Worm (Caenorhabditis elegans) whole organism, late embryonic: ENCODE measurements around the gene npr-32.

Experiments used
- C38D4.7 ChIP-seq: fragments of 200-800 bp; sonication (Bioruptor generic); optimal IDR thresholded peaks from 2 replicates; lab custom pipeline; 2018; ENCODE audit warnings: mild to moderate bottlenecking, missing genetic modification characterization, moderate library complexity, missing compliant biosample characterization
- K02D7.2 ChIP-seq: sonication (generic microtip); optimal IDR thresholded peaks from 2 replicates; lab custom pipeline; 2017; ENCODE audit warnings: mild to moderate bottlenecking, missing genetic modification characterization, missing compliant biosample characterization
- K09A11.1 ChIP-seq: sonication (generic microtip); optimal IDR thresholded peaks from 2 replicates; lab custom pipeline; 2017; ENCODE audit warnings: antibody characterized with exemption, mild to moderate bottlenecking, missing genetic modification characterization, missing compliant biosample characterization; ENCODE audit not compliant: insufficient read depth
- ahr-1 ChIP-seq: sonication (generic microtip); optimal IDR thresholded peaks from 2 replicates; lab custom pipeline; 2016; ENCODE audit warnings: missing genetic modification characterization, missing compliant biosample characterization
- ama-1 ChIP-seq: fragments of 150-350 bp; optimal IDR thresholded peaks from 2 replicates; lab custom pipeline; 2014
- ceh-18 ChIP-seq: sonication (generic microtip); optimal IDR thresholded peaks from 2 replicates; lab custom pipeline; 2016; ENCODE audit warnings: missing genetic modification characterization, missing compliant biosample characterization
- ceh-19 ChIP-seq: fragments of 200-800 bp; sonication (Bioruptor generic); optimal IDR thresholded peaks from 2 replicates; lab custom pipeline; 2018; ENCODE audit warnings: mild to moderate bottlenecking, missing genetic modification characterization, missing compliant biosample characterization
- ceh-24 ChIP-seq: sonication (generic microtip); optimal IDR thresholded peaks from 2 replicates; lab custom pipeline; 2016; ENCODE audit warnings: mild to moderate bottlenecking, missing genetic modification characterization, missing compliant biosample characterization
- ceh-31 ChIP-seq: sonication (generic microtip); optimal IDR thresholded peaks from 2 replicates; lab custom pipeline; 2016; ENCODE audit warnings: missing genetic modification characterization, missing compliant biosample characterization
- ceh-34 ChIP-seq: sonication (generic microtip); optimal IDR thresholded peaks from 2 replicates; lab custom pipeline; 2016; ENCODE audit warnings: mild to moderate bottlenecking, missing genetic modification characterization, missing compliant biosample characterization
- ceh-45 ChIP-seq: fragments of 200-800 bp; sonication (Bioruptor generic); IDR thresholded peaks from 2 replicates; pipeline ENCODE4 v1.3.6; 2022; ENCODE audit warnings: missing genetic modification reagents, missing genetic modification characterization, missing compliant biosample characterization
- ceh-6 ChIP-seq: fragments of 200-800 bp; sonication (Bioruptor generic); optimal IDR thresholded peaks from 2 replicates; lab custom pipeline; 2018; ENCODE audit warnings: mild to moderate bottlenecking, missing genetic modification characterization, missing compliant biosample characterization
- ceh-9 ChIP-seq: sonication (generic microtip); optimal IDR thresholded peaks from 2 replicates; lab custom pipeline; 2016; ENCODE audit warnings: mild to moderate bottlenecking, missing genetic modification characterization, inconsistent platforms, missing compliant biosample characterization
- dmd-4 ChIP-seq: sonication (generic microtip); optimal IDR thresholded peaks from 2 replicates; lab custom pipeline; 2016; ENCODE audit warnings: borderline replicate concordance, missing genetic modification characterization, missing compliant biosample characterization
- elt-2 ChIP-seq: sonication (generic microtip); optimal IDR thresholded peaks from 2 replicates; lab custom pipeline; 2016; ENCODE audit warnings: missing genetic modification reagents, missing genetic modification characterization, missing compliant biosample characterization
- elt-4 ChIP-seq: sonication (generic microtip); optimal IDR thresholded peaks from 2 replicates; lab custom pipeline; 2016; ENCODE audit warnings: missing genetic modification characterization, missing compliant biosample characterization
- fkh-6 ChIP-seq: sonication (generic microtip); optimal IDR thresholded peaks from 2 replicates; lab custom pipeline; 2016; ENCODE audit warnings: missing genetic modification characterization, missing compliant biosample characterization
- hlh-6 ChIP-seq: sonication (generic microtip); optimal IDR thresholded peaks from 2 replicates; lab custom pipeline; 2016; ENCODE audit warnings: missing genotype, missing genetic modification characterization, missing compliant biosample characterization
- lin-11 ChIP-seq: fragments of 200-800 bp; sonication (Bioruptor generic); optimal IDR thresholded peaks from 2 replicates; lab custom pipeline; 2018; ENCODE audit warnings: mild to moderate bottlenecking, missing genetic modification characterization, missing compliant biosample characterization
- madf-2 ChIP-seq: sonication (generic microtip); optimal IDR thresholded peaks from 2 replicates; lab custom pipeline; 2017; ENCODE audit warnings: missing genetic modification characterization, missing compliant biosample characterization
- mec-3 ChIP-seq: sonication (generic microtip); optimal IDR thresholded peaks from 2 replicates; lab custom pipeline; 2016; ENCODE audit warnings: borderline replicate concordance, missing genetic modification characterization, missing compliant biosample characterization
- nfya-1 ChIP-seq: sonication (generic microtip); optimal IDR thresholded peaks from 2 replicates; lab custom pipeline; 2017; ENCODE audit warnings: missing genetic modification characterization, mild to moderate bottlenecking, missing compliant biosample characterization, antibody characterized with exemption, moderate library complexity
- nhr-11 ChIP-seq: fragments of 150-350 bp; optimal IDR thresholded peaks from 2 replicates; lab custom pipeline; 2014; ENCODE audit warnings: missing biosample characterization, missing genetic modification characterization
- npax-4 ChIP-seq: sonication (generic microtip); optimal IDR thresholded peaks from 2 replicates; lab custom pipeline; 2016; ENCODE audit warnings: missing genetic modification characterization, missing compliant biosample characterization
- pat-9 ChIP-seq: fragments of 200-800 bp; sonication (Bioruptor generic); optimal IDR thresholded peaks from 2 replicates; lab custom pipeline; 2018; ENCODE audit warnings: mild to moderate bottlenecking, missing genetic modification characterization, moderate library complexity, missing compliant biosample characterization
- pax-1 ChIP-seq: fragments of 150-350 bp; optimal IDR thresholded peaks from 2 replicates; lab custom pipeline; 2014; ENCODE audit warnings: missing biosample characterization, missing genetic modification characterization
- pqm-1 ChIP-seq: sonication (generic microtip); optimal IDR thresholded peaks from 2 replicates; lab custom pipeline; 2016; ENCODE audit warnings: missing genetic modification characterization, missing compliant biosample characterization
- pros-1 ChIP-seq: fragments of 150-350 bp; optimal IDR thresholded peaks from 2 replicates; lab custom pipeline; 2014; ENCODE audit warnings: missing biosample characterization, missing genetic modification reagents, missing genetic modification characterization
- rnt-1 ChIP-seq: sonication (generic microtip); optimal IDR thresholded peaks from 2 replicates; lab custom pipeline; 2016; ENCODE audit warnings: missing genetic modification characterization, missing compliant biosample characterization
- tbx-2 ChIP-seq: sonication (generic microtip); optimal IDR thresholded peaks from 2 replicates; lab custom pipeline; 2016; ENCODE audit warnings: missing genetic modification characterization, missing compliant biosample characterization
- tbx-7 ChIP-seq: sonication (generic microtip); optimal IDR thresholded peaks from 2 replicates; lab custom pipeline; 2016; ENCODE audit warnings: missing genotype, missing genetic modification characterization, missing compliant biosample characterization
- ttx-3 ChIP-seq: sonication (generic microtip); optimal IDR thresholded peaks from 2 replicates; lab custom pipeline; 2016; ENCODE audit warnings: missing genetic modification reagents, missing genetic modification characterization, missing compliant biosample characterization
- unc-42 ChIP-seq: sonication (generic microtip); optimal IDR thresholded peaks from 2 replicates; lab custom pipeline; 2016; ENCODE audit warnings: missing genotype, missing genetic modification characterization, missing compliant biosample characterization
- unc-86 ChIP-seq: sonication (generic microtip); optimal IDR thresholded peaks from 2 replicates; lab custom pipeline; 2016; ENCODE audit warnings: missing genetic modification characterization, missing compliant biosample characterization
- zip-5 ChIP-seq: sonication (generic microtip); optimal IDR thresholded peaks from 2 replicates; lab custom pipeline; 2016; ENCODE audit warnings: missing genetic modification characterization, missing compliant biosample characterization

Gene npr-32

DNA sequence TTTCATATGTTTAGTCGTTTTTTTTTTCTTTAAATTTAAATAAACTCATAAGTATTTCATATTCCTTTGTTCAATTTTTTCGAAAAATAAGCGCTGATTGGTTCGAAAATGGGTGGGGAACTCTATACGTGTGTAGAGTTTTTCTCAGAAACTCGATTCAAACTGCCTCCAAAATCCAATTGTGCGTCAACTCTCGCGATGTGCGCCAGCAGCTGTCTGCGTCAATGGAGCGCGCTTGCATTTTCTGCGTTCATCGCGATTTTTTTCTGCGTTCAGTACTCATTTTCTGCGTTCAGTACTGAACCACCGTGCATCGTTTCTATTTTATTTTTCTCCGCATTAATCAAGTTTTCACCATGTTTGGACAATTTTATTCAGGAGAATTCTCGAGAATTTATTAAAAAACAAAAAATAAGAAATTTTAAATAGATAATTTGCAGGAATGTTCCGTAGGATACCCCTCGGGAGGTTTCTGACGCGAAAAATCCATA lies 18.9 kb upstream of the npr-32 start, which contains the start of gene eelo-2 (continued):
- TF ChIP-seq K02D7.2 (tag; lab: Kevin White, UChicago) (no peak), tbx-7 (tag; lab: Kevin White, UChicago) (no peak), lin-11 (tag; lab: Kevin White, UChicago) (no peak), pax-1 (peak; percentile 61), fkh-6 (peak; percentile 9), C38D4.7 (GFP tag; lab: Kevin White, UChicago) (no peak), ceh-45 (GFP tag; lab: Robert Waterston, UW) (no peak), ceh-34 (tag; lab: Kevin White, UChicago) (peak; percentile 83), unc-86 (peak; percentile 63), ceh-18 (tag; lab: Kevin White, UChicago) (peak; percentile 94), rnt-1 (peak; percentile 68), elt-2 (peak; percentile 72), tbx-2 (tag; lab: Kevin White, UChicago) (peak; percentile 87), ceh-6 (GFP tag; lab: Kevin White, UChicago) (peak; percentile 53)

DNA sequence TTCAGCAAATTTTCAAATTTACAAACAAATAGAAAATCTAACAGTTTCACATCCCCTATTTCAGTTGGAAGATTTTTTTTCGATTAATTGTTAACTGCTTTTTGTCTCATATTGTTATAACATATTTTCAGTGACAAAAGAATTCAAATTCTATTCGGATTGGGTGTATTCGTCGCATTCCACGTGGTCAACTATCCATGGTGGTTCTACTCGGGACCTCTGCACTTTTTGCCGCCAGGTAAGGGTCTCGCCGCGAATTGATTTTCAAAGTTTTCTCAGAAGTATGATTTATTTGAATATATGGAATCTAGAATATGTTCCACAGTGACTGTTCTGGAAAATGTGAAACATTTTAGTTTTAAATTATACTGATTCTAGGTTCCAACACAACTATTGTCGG lies 17.7 kb upstream of the npr-32 start:
- TF ChIP-seq npax-4 (tag; lab: Kevin White, UChicago), result no peak
- TF ChIP-seq nfya-1 (tag; lab: Kevin White, UChicago), result no peak
- TF ChIP-seq, all 69 proteins: peak for 0

DNA sequence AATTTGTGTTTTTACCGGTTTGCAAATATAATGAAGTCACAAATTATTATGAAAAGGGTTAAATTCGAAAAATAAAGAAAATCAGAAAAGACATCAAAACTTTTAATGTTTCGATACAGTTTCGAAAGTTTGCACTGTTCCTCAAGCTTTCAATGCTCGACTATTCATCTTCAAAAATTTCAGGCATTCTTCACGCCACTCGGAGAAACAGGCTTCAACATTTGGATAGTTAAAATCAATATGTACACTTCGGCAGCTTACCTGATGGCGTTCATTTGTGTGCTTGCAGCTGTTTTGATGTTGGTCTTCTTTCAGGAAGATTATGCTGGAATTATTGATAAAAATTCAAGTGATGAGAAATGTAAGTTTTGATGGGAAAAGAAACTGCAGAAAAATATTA lies 16.3 kb upstream of the npr-32 start:
- TF ChIP-seq hlh-6 (tag; lab: Kevin White, UChicago), result no peak
- no peak for TF ChIP-seq ttx-3 (tag; lab: Kevin White, UChicago)
- TF ChIP-seq pat-9 (tag; lab: Kevin White, UChicago), result no peak
- no peak for TF ChIP-seq elt-2
- no peak for TF ChIP-seq nhr-11 (tag; lab: Kevin White, UChicago)
- TF ChIP-seq ahr-1, result no peak
- no peak for TF ChIP-seq K09A11.1 (tag; lab: Kevin White, UChicago)
- no peak for TF ChIP-seq ceh-19 (GFP tag; lab: Kevin White, UChicago)
- TF ChIP-seq ceh-31, result no peak
- no peak for TF ChIP-seq lin-11 (tag; lab: Kevin White, UChicago)
- TF ChIP-seq madf-2 (tag; lab: Kevin White, UChicago), result no peak

DNA sequence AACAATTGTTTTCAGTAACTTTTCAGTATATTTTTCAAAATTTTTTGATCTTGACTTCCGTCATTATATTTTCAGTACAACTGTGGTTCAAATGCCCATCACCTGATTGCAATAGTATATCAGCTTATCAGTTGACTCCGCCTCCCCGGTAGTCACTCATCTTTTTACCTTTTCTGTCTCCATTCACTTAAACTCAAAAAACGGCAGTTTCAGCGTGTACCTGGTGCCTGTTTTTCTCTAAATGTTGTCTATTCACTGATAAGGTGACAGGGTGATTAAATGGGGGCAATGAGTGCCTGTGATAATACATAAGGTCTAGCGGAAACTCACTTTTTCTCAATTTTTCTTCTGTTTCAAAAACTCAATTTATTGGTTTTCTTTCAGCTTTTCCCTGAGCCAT lies 14.3 kb upstream of the npr-32 start, which contains the start of gene ZK550.2:
TSS of gene ZK550.2 (plus strand) at position 385 of the 400 bp plus-strand sequence.
- TF ChIP-seq pros-1 (tag; lab: Kevin White, UChicago) (no peak), elt-2 (peak; percentile 85), zip-5 (tag; lab: Kevin White, UChicago) (no peak), pqm-1 (peak; percentile 54), ceh-19 (GFP tag; lab: Kevin White, UChicago) (no peak)
- TF ChIP-seq, all 69 proteins: peak for 2

DNA sequence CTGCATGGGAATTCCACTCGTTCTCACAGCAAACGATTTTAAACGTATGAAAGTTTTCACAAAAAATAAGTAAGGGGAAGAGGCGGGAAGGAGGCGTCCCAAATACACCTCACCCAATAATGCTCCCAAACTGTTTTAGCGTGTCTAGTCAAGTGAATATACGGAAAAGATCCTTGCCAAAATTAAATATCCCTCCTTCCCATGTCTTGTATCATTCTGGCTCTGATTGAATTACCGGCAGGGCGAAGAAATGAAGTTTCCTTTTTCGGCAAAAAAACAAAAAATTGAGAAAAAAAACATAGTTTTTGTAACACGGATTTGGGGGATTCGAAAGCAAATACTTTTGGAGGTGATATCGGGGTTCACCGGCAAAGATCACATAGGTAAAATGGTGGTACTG lies 8.1 kb upstream of the npr-32 start:
- TF ChIP-seq ceh-9, result no peak
- peak; percentile 71 for TF ChIP-seq unc-42
- TF ChIP-seq, all 69 proteins: peak for 1

DNA sequence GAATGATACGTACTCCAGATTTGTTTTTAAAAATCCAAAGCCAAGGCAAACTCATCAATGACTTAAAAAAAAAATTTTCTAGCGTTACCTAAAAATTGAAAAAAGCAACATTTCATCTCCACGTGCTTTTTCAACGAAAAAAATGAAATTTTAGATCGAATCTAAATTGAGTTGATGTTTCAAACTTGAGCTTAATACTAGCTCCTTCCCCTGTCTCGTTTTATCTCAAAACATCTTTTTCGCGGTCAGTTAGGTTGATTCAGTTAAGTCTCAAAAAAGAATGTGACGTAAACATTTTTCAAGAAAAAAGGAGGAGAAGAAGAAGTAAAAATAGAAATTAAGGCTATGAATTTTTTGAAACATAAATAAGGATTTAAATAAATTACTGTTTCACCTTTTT lies 6.2 kb upstream of the npr-32 start:
- no peak for TF ChIP-seq ama-1 (lab: Kevin White, UChicago)
- TF ChIP-seq fkh-6, result no peak
- peak; percentile 34 for TF ChIP-seq unc-42
- TF ChIP-seq ceh-24 (tag; lab: Kevin White, UChicago), result no peak
- no peak for TF ChIP-seq dmd-4 (tag; lab: Kevin White, UChicago)
- TF ChIP-seq mec-3 (tag; lab: Kevin White, UChicago), result no peak
- TF ChIP-seq elt-4 (tag; lab: Kevin White, UChicago), result no peak
- TF ChIP-seq ceh-18 (tag; lab: Kevin White, UChicago), result no peak
- TF ChIP-seq, all 69 proteins: peak for 1
